Fruit fly (Drosophila melanogaster): Measurements from ENCODE around the gene CG34117.

The CG34117 gene

DNA sequence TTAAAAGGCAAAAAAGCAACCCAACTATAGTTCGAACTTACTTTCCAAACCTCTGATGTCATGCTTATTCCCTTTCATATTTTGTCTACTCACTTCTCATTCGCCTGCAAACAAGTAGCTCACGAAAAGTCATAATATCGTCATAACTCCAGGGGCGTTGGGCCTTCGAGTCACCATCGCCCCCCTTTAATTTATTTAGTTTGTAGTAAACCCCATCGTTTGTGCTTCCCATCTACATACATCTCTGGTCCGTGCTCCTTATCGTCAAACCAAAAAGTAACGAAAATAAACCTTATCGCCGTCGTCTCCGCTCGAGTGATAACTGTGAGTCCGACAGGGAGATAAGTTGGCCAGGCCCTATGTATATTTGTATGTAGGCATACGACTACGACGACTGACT is 29.1 kb upstream of the CG34117 start (continued):
- TF ChIP-seq dsx (GFP tag; optimal IDR thresholded peaks at IDR 0.05; ENCODE audit: poor library complexity, severe bottlenecking) (no peak), pdm3 (GFP tag; optimal IDR thresholded peaks at IDR 0.05) (no peak), CG10631 (GFP tag; optimal IDR thresholded peaks at IDR 0.05) (no peak), Smox (GFP tag; optimal IDR thresholded peaks at IDR 0.05) (peak; percentile 63), Lpt (GFP tag; optimal IDR thresholded peaks at IDR 0.05) (no peak), Eip78C (GFP tag) (peak; percentile 70), Hr4 (GFP tag; optimal IDR thresholded peaks at IDR 0.05) (peak; percentile 21), fd59A (GFP tag; optimal IDR thresholded peaks at IDR 0.05) (no peak), OdsH (GFP tag; optimal IDR thresholded peaks at IDR 0.05) (peak; percentile 7), spab (GFP tag; optimal IDR thresholded peaks at IDR 0.05) (no peak), net (GFP tag; optimal IDR thresholded peaks at IDR 0.05) (no peak), CG6792 (GFP tag; optimal IDR thresholded peaks at IDR 0.05) (peak; percentile 39), Eip93F (GFP tag; optimal IDR thresholded peaks at IDR 0.05) (peak; percentile 90), CG4318 (GFP tag; optimal IDR thresholded peaks at IDR 0.05) (no peak), acj6 (GFP tag; optimal IDR thresholded peaks at IDR 0.05) (peak; percentile 19), CG11294 (GFP tag; IDR thresholded peaks at IDR 0.05) (no peak), Sox102F (GFP tag; optimal IDR thresholded peaks at IDR 0.05) (peak; percentile 61), CG10669 (GFP tag; optimal IDR thresholded peaks at IDR 0.05) (no peak), Blimp-1 (GFP tag; optimal IDR thresholded peaks at IDR 0.05) (peak; percentile 15), CG31627 (GFP tag; optimal IDR thresholded peaks at IDR 0.05) (peak; percentile 60), CG1621 (tag; optimal IDR thresholded peaks at IDR 0.05) (no peak), Ets21C (GFP tag; optimal IDR thresholded peaks at IDR 0.05) (peak; percentile 2), eg (GFP tag; IDR thresholded peaks at IDR 0.05) (no peak), CG16779 (tag; optimal IDR thresholded peaks at IDR 0.05) (no peak)

- TF ChIP-seq CG11762 (GFP tag; optimal IDR thresholded peaks at IDR 0.05; ENCODE audit: insufficient read depth) (peak; percentile 51), Hr39 (GFP tag; optimal IDR thresholded peaks at IDR 0.05) (no peak), cyc (GFP tag; optimal IDR thresholded peaks at IDR 0.05) (no peak), Blimp-1 (GFP tag; optimal IDR thresholded peaks at IDR 0.05) (no peak), CG8632 (GFP tag; optimal IDR thresholded peaks at IDR 0.05) (peak; percentile 26), CG4318 (GFP tag; optimal IDR thresholded peaks at IDR 0.05) (no peak), dac (GFP tag; optimal IDR thresholded peaks at IDR 0.05) (peak; percentile 11), CG11902 (GFP tag; optimal IDR thresholded peaks at IDR 0.05) (no peak), OdsH (GFP tag; optimal IDR thresholded peaks at IDR 0.05) (no peak), acj6 (GFP tag; optimal IDR thresholded peaks at IDR 0.05) (no peak), spab (GFP tag; optimal IDR thresholded peaks at IDR 0.05) (peak; percentile 53), CG1621 (tag; optimal IDR thresholded peaks at IDR 0.05) (peak; percentile 56), CG6808 (GFP tag; optimal IDR thresholded peaks at IDR 0.05) (peak; percentile 76), topi (GFP tag; optimal IDR thresholded peaks at IDR 0.05) (no peak), CG16779 (tag; optimal IDR thresholded peaks at IDR 0.05) (peak; percentile 70), CG6854 (GFP tag; optimal IDR thresholded peaks at IDR 0.05) (peak; percentile 74), Lpt (GFP tag; optimal IDR thresholded peaks at IDR 0.05) (peak; percentile 62), Eip93F (GFP tag; optimal IDR thresholded peaks at IDR 0.05) (no peak), vri (GFP tag; optimal IDR thresholded peaks at IDR 0.05) (peak; percentile 61), fd59A (GFP tag; optimal IDR thresholded peaks at IDR 0.05) (no peak), fd85E (GFP tag; optimal IDR thresholded peaks at IDR 0.05) (peak; percentile 14), salr (GFP tag; optimal IDR thresholded peaks at IDR 0.05) (peak in 1 of 2 experiments; percentile 50), CG3919 (GFP tag; optimal IDR thresholded peaks at IDR 0.05) (peak; percentile 53), CG9139 (GFP tag; optimal IDR thresholded peaks at IDR 0.05) (peak; percentile 88), net (GFP tag; optimal IDR thresholded peaks at IDR 0.05) (peak; percentile 24), CG32006 (GFP tag; optimal IDR thresholded peaks at IDR 0.05) (peak; percentile 21), esn (GFP tag; optimal IDR thresholded peaks at IDR 0.05) (peak; percentile 1), Sox14 (GFP tag; optimal IDR thresholded peaks at IDR 0.05) (no peak), pdm3 (GFP tag; optimal IDR thresholded peaks at IDR 0.05) (no peak), lz (GFP tag; optimal IDR thresholded peaks at IDR 0.05) (no peak), CG34406 (GFP tag; optimal IDR thresholded peaks at IDR 0.05) (no peak), CG3032 (tag; optimal IDR thresholded peaks at IDR 0.05) (no peak), dsx (GFP tag; optimal IDR thresholded peaks at IDR 0.05; ENCODE audit: poor library complexity, severe bottlenecking) (peak; percentile 20), Met (GFP tag; optimal IDR thresholded peaks at IDR 0.05) (peak; percentile 7), Hr38 (GFP tag; optimal IDR thresholded peaks at IDR 0.05) (no peak), CG15336 (GFP tag; IDR thresholded peaks at IDR 0.05) (peak; percentile 80), Eip78C (GFP tag) (peak; percentile 53), eg (GFP tag; IDR thresholded peaks at IDR 0.05) (peak; percentile 71; the same call in 2 of the 3 replicates), svp (GFP tag) (peak; percentile 83)
Observed at dm6 chr3R:9428189-9428699, 28.4 kb upstream of the CG34117 start.
